Fruit fly (Drosophila melanogaster) whole organism, embryonic: ENCODE data around the gene mwh.
A peak's percentile ranks its signal among the peaks of the same experiment; 100 is the strongest.

Source experiments
- Atf6 ChIP-seq: fragments of 200-800 bp; sonication (Bioruptor generic); IDR thresholded peaks from 2 replicates; pipeline ENCODE4 v1.3.6; 2022; ENCODE audit warnings: missing biosample characterization, missing genetic modification characterization
- CG10321 ChIP-seq: fragments of 200-800 bp; sonication (Bioruptor generic); IDR thresholded peaks from 2 replicates; pipeline ENCODE4 v1.3.6; 2022; ENCODE audit warnings: missing biosample characterization, missing genetic modification characterization
- CG10431 ChIP-seq: fragments of 200-800 bp; sonication (Bioruptor generic); optimal IDR thresholded peaks from 3 replicates; lab custom pipeline; 2018; ENCODE audit warnings: missing biosample characterization, mild to moderate bottlenecking, missing genetic modification characterization
- CG11085 ChIP-seq: fragments of 200-800 bp; sonication (Bioruptor generic); IDR thresholded peaks from 2 replicates; pipeline ENCODE4 v1.3.6; 2022; ENCODE audit warnings: missing biosample characterization, missing genetic modification characterization
- CG12071 ChIP-seq: fragments of 200-800 bp; sonication (Bioruptor generic); optimal IDR thresholded peaks from 3 replicates; lab custom pipeline; 2018; ENCODE audit warnings: missing biosample characterization, mild to moderate bottlenecking, missing genetic modification characterization
- CG12155 ChIP-seq: fragments of 200-800 bp; sonication (Bioruptor generic); optimal IDR thresholded peaks from 3 replicates; lab custom pipeline; 2016; ENCODE audit warnings: missing biosample characterization, missing genetic modification characterization
- CG12219 ChIP-seq: fragments of 200-800 bp; sonication (Bioruptor generic); optimal IDR thresholded peaks from 3 replicates; lab custom pipeline; 2018; ENCODE audit warnings: missing biosample characterization, mild to moderate bottlenecking, missing genetic modification characterization
- CG12299 ChIP-seq: fragments of 200-800 bp; sonication (Bioruptor generic); optimal IDR thresholded peaks from 2 replicates; lab custom pipeline; 2018; ENCODE audit warnings: missing biosample characterization, mild to moderate bottlenecking, missing genetic modification characterization
- CG13123 ChIP-seq: fragments of 200-800 bp; sonication (Bioruptor generic); optimal IDR thresholded peaks from 2 replicates; lab custom pipeline; 2016; ENCODE audit warnings: missing biosample characterization, missing genetic modification characterization
- CG14441 ChIP-seq: fragments of 200-800 bp; sonication (Bioruptor generic); IDR thresholded peaks from 2 replicates; pipeline ENCODE4 v1.3.6; 2022; ENCODE audit warnings: missing biosample characterization, missing genetic modification characterization
- CG15073 ChIP-seq: fragments of 200-800 bp; sonication (Bioruptor generic); optimal IDR thresholded peaks from 2 replicates; lab custom pipeline; 2016; ENCODE audit warnings: missing biosample characterization, missing genetic modification characterization
- CG17612 ChIP-seq: fragments of 200-800 bp; sonication (Bioruptor generic); IDR thresholded peaks from 2 replicates; pipeline ENCODE4 v1.3.6; 2022; ENCODE audit warnings: missing biosample characterization, missing genetic modification characterization
- CG2116 ChIP-seq: fragments of 200-800 bp; sonication (Bioruptor generic); optimal IDR thresholded peaks from 3 replicates; lab custom pipeline; 2018; ENCODE audit warnings: missing biosample characterization, mild to moderate bottlenecking, missing genetic modification characterization
- CG4617 ChIP-seq: fragments of 200-800 bp; sonication (Bioruptor generic); optimal IDR thresholded peaks from 3 replicates; lab custom pipeline; 2016; ENCODE audit warnings: missing biosample characterization, missing genetic modification characterization, borderline replicate concordance
- CG5245 ChIP-seq: fragments of 200-800 bp; sonication (Bioruptor generic); optimal IDR thresholded peaks from 3 replicates; lab custom pipeline; 2016; ENCODE audit warnings: missing biosample characterization, missing genetic modification characterization
- CG6175 ChIP-seq: fragments of 200-800 bp; sonication (Bioruptor generic); IDR thresholded peaks from 3 replicates; pipeline ENCODE4 v1.3.6; 2022; ENCODE audit warnings: missing biosample characterization, missing genetic modification characterization
- CG6654 ChIP-seq: fragments of 200-800 bp; sonication (Bioruptor generic); optimal IDR thresholded peaks from 2 replicates; lab custom pipeline; 2017; ENCODE audit warnings: missing biosample characterization, mild to moderate bottlenecking, missing genetic modification characterization
- CG7271 ChIP-seq: fragments of 200-800 bp; sonication (Bioruptor generic); optimal IDR thresholded peaks from 2 replicates; lab custom pipeline; 2018; ENCODE audit warnings: missing biosample characterization, mild to moderate bottlenecking, missing genetic modification characterization, moderate library complexity
- CG9437 ChIP-seq: fragments of 200-800 bp; sonication (Bioruptor generic); optimal IDR thresholded peaks from 2 replicates; lab custom pipeline; 2018; ENCODE audit warnings: missing biosample characterization, mild to moderate bottlenecking, missing genetic modification characterization
- Dip3 ChIP-seq: fragments of 200-800 bp; sonication (Bioruptor generic); optimal IDR thresholded peaks from 3 replicates; lab custom pipeline; 2016; ENCODE audit warnings: missing biosample characterization, missing genetic modification characterization
- Doc3 ChIP-seq: fragments of 200-800 bp; sonication (Bioruptor generic); IDR thresholded peaks from 3 replicates; pipeline ENCODE4 v1.3.6; 2022; ENCODE audit warnings: missing biosample characterization, missing genetic modification characterization; ENCODE audit not compliant: partially characterized antibody
- Ets97D ChIP-seq: fragments of 200-800 bp; sonication (Bioruptor generic); optimal IDR thresholded peaks from 3 replicates; lab custom pipeline; 2016; ENCODE audit warnings: missing biosample characterization, missing genetic modification characterization
- Gug ChIP-seq: fragments of 200-800 bp; sonication (Bioruptor generic); IDR thresholded peaks from 4 replicates; pipeline ENCODE4 v1.3.6; 2022; ENCODE audit warnings: missing biosample characterization, missing genetic modification characterization
- H15 ChIP-seq: fragments of 200-800 bp; sonication (Bioruptor generic); IDR thresholded peaks from 3 replicates; pipeline ENCODE4 v1.3.6; 2022; ENCODE audit warnings: missing biosample characterization, missing genetic modification characterization
- HHEX ChIP-seq: fragments of 200-800 bp; sonication (Bioruptor generic); optimal IDR thresholded peaks from 3 replicates; lab custom pipeline; 2017; ENCODE audit warnings: missing biosample characterization, mild to moderate bottlenecking, missing genetic modification characterization, missing genetic modification reagents
- HLH3B ChIP-seq: fragments of 200-800 bp; sonication (Bioruptor generic); IDR thresholded peaks from 2 replicates; pipeline ENCODE4 v1.3.6; 2022; ENCODE audit warnings: missing biosample characterization, missing genetic modification characterization
- HLH54F ChIP-seq: fragments of 200-800 bp; sonication (Bioruptor generic); optimal IDR thresholded peaks from 3 replicates; lab custom pipeline; 2016; ENCODE audit warnings: missing biosample characterization, missing genetic modification characterization
- HmgD ChIP-seq: fragments of 200-800 bp; sonication (Bioruptor generic); optimal IDR thresholded peaks from 3 replicates; lab custom pipeline; 2016; ENCODE audit warnings: missing biosample characterization, missing genetic modification characterization
- Hr39 ChIP-seq: fragments of >200 bp; optimal IDR thresholded peaks from 2 replicates; lab custom pipeline; 2017
- Hr51 ChIP-seq, 2 experiments: fragments of 200-800 bp; sonication (Bioruptor generic); optimal IDR thresholded peaks; 2 replicates in 1 of 2; 3 replicates in 1 of 2; lab custom pipeline; 2016 to 2018; ENCODE audit warnings: missing biosample characterization in 2 of 2, missing genetic modification characterization in 2 of 2, mild to moderate bottlenecking in 1 of 2, moderate library complexity in 1 of 2
- MBD-R2 ChIP-seq: fragments of 200-800 bp; sonication (Bioruptor generic); IDR thresholded peaks from 2 replicates; pipeline ENCODE4 v1.3.6; 2022; ENCODE audit warnings: missing biosample characterization, missing genetic modification characterization
- Mad ChIP-seq: fragments of 200-800 bp; sonication (Bioruptor generic); optimal IDR thresholded peaks from 2 replicates; lab custom pipeline; 2016; ENCODE audit warnings: missing biosample characterization, missing genetic modification characterization
- Optix ChIP-seq: fragments of 200-800 bp; sonication (Bioruptor generic); IDR thresholded peaks from 3 replicates; pipeline ENCODE4 v1.3.6; 2022; ENCODE audit warnings: missing biosample characterization, missing genetic modification characterization
- Ptx1 ChIP-seq: fragments of 200-800 bp; sonication (Bioruptor generic); IDR thresholded peaks from 2 replicates; pipeline ENCODE4 v1.3.6; 2022; ENCODE audit warnings: missing biosample characterization, missing genetic modification characterization
- Sry-β ChIP-seq: fragments of 200-800 bp; sonication (Bioruptor generic); optimal IDR thresholded peaks from 2 replicates; lab custom pipeline; 2018; ENCODE audit warnings: missing biosample characterization, mild to moderate bottlenecking, missing genetic modification characterization, moderate library complexity
- ab ChIP-seq: fragments of 200-800 bp; sonication (Bioruptor generic); optimal IDR thresholded peaks from 2 replicates; lab custom pipeline; 2016; ENCODE audit warnings: missing biosample characterization, missing genetic modification characterization
- ap ChIP-seq: fragments of 200-800 bp; sonication (Bioruptor generic); IDR thresholded peaks from 2 replicates; pipeline ENCODE4 v1.3.6; 2022; ENCODE audit warnings: missing biosample characterization, missing genetic modification characterization
- bcd ChIP-seq: fragments of 200-800 bp; sonication (Bioruptor generic); optimal IDR thresholded peaks from 2 replicates; lab custom pipeline; 2017; ENCODE audit warnings: missing biosample characterization, mild to moderate bottlenecking, missing genetic modification characterization
- bsh ChIP-seq, 2 experiments: fragments of 200-800 bp; sonication (Bioruptor generic); optimal IDR thresholded peaks; 2 replicates each; lab custom pipeline; 2017 to 2018; ENCODE audit warnings: mild to moderate bottlenecking in 2 of 2, missing biosample characterization in 2 of 2, missing genetic modification characterization in 2 of 2, moderate library complexity in 1 of 2
- chif ChIP-seq, 2 experiments: fragments of 200-800 bp; sonication (Bioruptor generic); optimal IDR thresholded peaks; 3 replicates each; lab custom pipeline; 2016; ENCODE audit warnings: missing biosample characterization in 2 of 2, missing genetic modification characterization in 2 of 2
- dan ChIP-seq: fragments of 200-800 bp; sonication (Bioruptor generic); IDR thresholded peaks from 2 replicates; pipeline ENCODE4 v1.3.6; 2022; ENCODE audit warnings: missing biosample characterization, missing genetic modification characterization
- dm ChIP-seq: fragments of 200-800 bp; sonication (Bioruptor generic); optimal IDR thresholded peaks from 3 replicates; lab custom pipeline; 2016; ENCODE audit warnings: missing biosample characterization, missing genetic modification characterization
- gro ChIP-seq: fragments of 200-800 bp; sonication (Bioruptor generic); optimal IDR thresholded peaks from 2 replicates; lab custom pipeline; 2016; ENCODE audit warnings: missing biosample characterization, missing genetic modification characterization
- kah ChIP-seq: fragments of 200-800 bp; sonication (Bioruptor generic); optimal IDR thresholded peaks from 2 replicates; lab custom pipeline; 2018; ENCODE audit warnings: missing biosample characterization, mild to moderate bottlenecking, missing genetic modification characterization
- knrl ChIP-seq: fragments of 200-800 bp; sonication (Bioruptor generic); IDR thresholded peaks from 3 replicates; pipeline ENCODE4 v1.3.6; 2022; ENCODE audit warnings: missing biosample characterization, missing genetic modification characterization; ENCODE audit not compliant: partially characterized antibody
- pum ChIP-seq: fragments of 200-800 bp; sonication (Bioruptor generic); optimal IDR thresholded peaks from 2 replicates; lab custom pipeline; 2016; ENCODE audit warnings: missing biosample characterization, missing genetic modification characterization
- ranshi ChIP-seq: fragments of 200-800 bp; sonication (Bioruptor generic); IDR thresholded peaks from 2 replicates; pipeline ENCODE4 v1.3.6; 2022; ENCODE audit warnings: missing biosample characterization, missing genetic modification characterization
- ssp ChIP-seq: fragments of 200-800 bp; sonication (Bioruptor generic); IDR thresholded peaks from 2 replicates; pipeline ENCODE4 v1.3.6; 2022; ENCODE audit warnings: missing biosample characterization, missing genetic modification characterization
- tap ChIP-seq: fragments of 200-800 bp; optimal IDR thresholded peaks from 3 replicates; lab custom pipeline; 2019; ENCODE audit warnings: missing biosample characterization, mild to moderate bottlenecking, missing genetic modification characterization, moderate library complexity
- tio ChIP-seq: fragments of 200-800 bp; sonication (Bioruptor generic); optimal IDR thresholded peaks from 2 replicates; lab custom pipeline; 2017; ENCODE audit warnings: missing biosample characterization, missing genetic modification characterization, inconsistent platforms

Gene mwh

DNA sequence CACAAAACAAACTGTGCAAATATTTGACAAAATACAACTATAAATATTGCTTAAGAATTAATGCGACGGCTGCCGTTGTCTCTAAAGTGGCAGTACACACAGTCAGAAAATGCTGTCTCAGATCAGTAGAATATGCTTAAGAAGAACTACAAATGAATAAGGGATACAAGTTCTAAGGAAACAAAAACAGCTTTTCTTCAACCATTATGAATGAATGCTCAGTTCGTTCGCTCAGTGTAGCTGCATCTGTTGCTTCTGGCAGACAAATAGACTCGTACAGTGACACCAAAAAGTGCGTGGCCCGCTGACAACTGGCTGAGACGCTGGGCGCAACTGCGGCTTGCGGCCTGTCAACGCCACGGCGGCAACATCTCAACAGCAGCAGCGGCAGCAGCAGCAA is 34.8 kb upstream of the mwh start (continued):
- 0 out of 3 replicates have a peak, but pooled peaks have one; percentile 13 for TF ChIP-seq knrl (GFP tag; lab: Robert Waterston, UW)
- TF ChIP-seq, all 482 proteins: peak for 12

- TF ChIP-seq ssp (no peak), CG5245 (GFP tag; lab: Kevin White, UChicago) (no peak), CG17612 (GFP tag; lab: Robert Waterston, UW) (no peak), CG10321 (GFP tag; lab: Robert Waterston, UW) (no peak), HLH54F (GFP tag; lab: Kevin White, UChicago) (no peak), HHEX (peak; percentile 72), Ets97D (GFP tag; lab: Kevin White, UChicago) (no peak), HmgD (no peak), CG6654 (GFP tag; lab: Kevin White, UChicago) (no peak), Hr39 (lab: Kevin White, UChicago) (no peak), CG10431 (GFP tag; lab: Kevin White, UChicago) (peak; percentile 87), CG2116 (GFP tag; lab: Kevin White, UChicago) (peak; percentile 16), kah (GFP tag; lab: Kevin White, UChicago) (peak; percentile 36), CG12071 (GFP tag; lab: Kevin White, UChicago) (peak; percentile 76), gro (GFP tag; lab: Kevin White, UChicago) (no peak), Dip3 (GFP tag; lab: Kevin White, UChicago) (no peak), tap (tag; lab: Kevin White, UChicago) (peak; percentile 50), CG14441 (GFP tag; lab: Robert Waterston, UW) (no peak; the same call in 1 of the 2 replicates), ap (GFP tag; lab: Robert Waterston, UW) (0 out of 2 replicates have a peak, but pooled peaks have one; percentile 10), ranshi (GFP tag; lab: Robert Waterston, UW) (peak; percentile 22; the same call in 1 of the 2 replicates), CG12155 (no peak), CG9437 (GFP tag; lab: Kevin White, UChicago) (no peak), Gug (GFP tag; lab: Robert Waterston, UW) (no peak), dan (GFP tag; lab: Robert Waterston, UW) (no peak), Mad (GFP tag; lab: Kevin White, UChicago) (no peak), CG12299 (tag; lab: Kevin White, UChicago) (peak; percentile 37), Hr51 (GFP tag; optimal IDR thresholded peaks at IDR 0.05; lab: Kevin White, UChicago) (no peak), CG13123 (GFP tag; lab: Kevin White, UChicago) (no peak), chif (GFP tag; optimal IDR thresholded peaks at IDR 0.05; lab: Kevin White, UChicago) (peak in 1 of 2 experiments; percentile 6), CG6175 (no peak), HLH3B (GFP tag; lab: Robert Waterston, UW) (peak; percentile 32; the same call in 1 of the 2 replicates), Optix (no peak), CG4617 (GFP tag; lab: Kevin White, UChicago) (no peak), ab (no peak), dm (GFP tag; lab: Kevin White, UChicago) (no peak), Sry-β (GFP tag; lab: Kevin White, UChicago) (peak; percentile 50), CG11085 (GFP tag; lab: Robert Waterston, UW) (no peak), Atf6 (GFP tag; lab: Robert Waterston, UW) (no peak), bsh (GFP tag; optimal IDR thresholded peaks at IDR 0.05; lab: Kevin White, UChicago) (peak in 1 of 2 experiments; percentile 74), Ptx1 (GFP tag; lab: Robert Waterston, UW) (no peak; the same call in 1 of the 2 replicates), pum (GFP tag; lab: Kevin White, UChicago) (no peak), tio (GFP tag; lab: Kevin White, UChicago) (no peak), Doc3 (GFP tag; lab: Robert Waterston, UW) (no peak), H15 (0 out of 3 replicates have a peak, but pooled peaks have one; percentile 35), bcd (GFP tag; lab: Kevin White, UChicago) (no peak), CG15073 (no peak), CG12219 (GFP tag; lab: Kevin White, UChicago) (peak; percentile 52), MBD-R2 (GFP tag; lab: Robert Waterston, UW) (no peak), CG7271 (tag; lab: Kevin White, UChicago) (peak; percentile 79)
These were observed 34.3 kb upstream of the mwh start for dm6 chr3L:1166266-1166665.
